Worm (Caenorhabditis elegans): ENCODE measurements around the gene flp-3.

The flp-3 gene

ce11 chrX:10076334-10076733 lies 16.4 kb downstream of the flp-3 start:
- TF ChIP-seq ztf-29 (GFP tag; IDR thresholded peaks at IDR 0.05) (no peak), klf-2 (GFP tag; conservative IDR thresholded peaks at IDR 0.05) (no peak), flt-1 (GFP tag; IDR thresholded peaks at IDR 0.05) (no peak), ztf-23 (GFP tag; IDR thresholded peaks at IDR 0.05) (no peak), med-1 (GFP tag; optimal IDR thresholded peaks at IDR 0.05; ENCODE audit: insufficient read depth) (no peak), T22C8.4 (GFP tag; IDR thresholded peaks at IDR 0.05) (no peak), tab-1 (GFP tag; IDR thresholded peaks at IDR 0.05) (no peak), cog-1 (tag; optimal IDR thresholded peaks at IDR 0.05) (no peak), ref-1 (GFP tag; conservative IDR thresholded peaks at IDR 0.05) (no peak)

ce11 chrX:10074988-10075387 lies 17.8 kb downstream of the flp-3 start, which contains the start of gene dao-4:
Gene dao-4, plus strand, starts transcription at chrX:10075288.
- TF ChIP-seq ztf-29 (GFP tag; IDR thresholded peaks at IDR 0.05) (no peak), T22C8.4 (GFP tag; IDR thresholded peaks at IDR 0.05) (no peak), flt-1 (GFP tag; IDR thresholded peaks at IDR 0.05) (no peak), ztf-23 (GFP tag; IDR thresholded peaks at IDR 0.05) (no peak), med-1 (GFP tag; optimal IDR thresholded peaks at IDR 0.05; ENCODE audit: insufficient read depth) (no peak), tab-1 (GFP tag; IDR thresholded peaks at IDR 0.05) (no peak), klf-2 (GFP tag; conservative IDR thresholded peaks at IDR 0.05) (no peak), ref-1 (GFP tag; conservative IDR thresholded peaks at IDR 0.05) (no peak), cog-1 (tag; optimal IDR thresholded peaks at IDR 0.05) (no peak)

ce11 chrX:10074233-10074632 lies 18.5 kb downstream of the flp-3 start, which contains the start of gene ZC373.5:
Gene ZC373.5, minus strand, starts transcription at chrX:10074391.
- no peak for TF ChIP-seq T22C8.4 (GFP tag; IDR thresholded peaks at IDR 0.05)
- no peak for TF ChIP-seq med-1 (GFP tag; optimal IDR thresholded peaks at IDR 0.05; ENCODE audit: insufficient read depth)
- TF ChIP-seq tab-1 (GFP tag; IDR thresholded peaks at IDR 0.05): no peak
- no peak for TF ChIP-seq cog-1 (tag; optimal IDR thresholded peaks at IDR 0.05)
- TF ChIP-seq ref-1 (GFP tag; conservative IDR thresholded peaks at IDR 0.05): no peak
- no peak for TF ChIP-seq ztf-23 (GFP tag; IDR thresholded peaks at IDR 0.05)
- no peak for TF ChIP-seq klf-2 (GFP tag; conservative IDR thresholded peaks at IDR 0.05)
- no peak for TF ChIP-seq flt-1 (GFP tag; IDR thresholded peaks at IDR 0.05)
- TF ChIP-seq ztf-29 (GFP tag; IDR thresholded peaks at IDR 0.05): no peak

- no peak for TF ChIP-seq ztf-29 (GFP tag; IDR thresholded peaks at IDR 0.05)
- no peak for TF ChIP-seq ref-1 (GFP tag; conservative IDR thresholded peaks at IDR 0.05)
- no peak for TF ChIP-seq cog-1 (tag; optimal IDR thresholded peaks at IDR 0.05)
- no peak for TF ChIP-seq ztf-23 (GFP tag; IDR thresholded peaks at IDR 0.05)
- no peak for TF ChIP-seq med-1 (GFP tag; optimal IDR thresholded peaks at IDR 0.05; ENCODE audit: insufficient read depth)
- TF ChIP-seq flt-1 (GFP tag; IDR thresholded peaks at IDR 0.05): no peak
- no peak for TF ChIP-seq klf-2 (GFP tag; conservative IDR thresholded peaks at IDR 0.05)
Observed at ce11 chrX:10069692-10070091, 23.1 kb downstream of the flp-3 start, which contains the start of gene mlck-1. Gene mlck-1, minus strand, starts transcription at chrX:10069792.

- TF ChIP-seq T22C8.4 (GFP tag; IDR thresholded peaks at IDR 0.05): no peak
- no peak for TF ChIP-seq flt-1 (GFP tag; IDR thresholded peaks at IDR 0.05)
- no peak for TF ChIP-seq ref-1 (GFP tag; conservative IDR thresholded peaks at IDR 0.05)
- no peak for TF ChIP-seq cog-1 (tag; optimal IDR thresholded peaks at IDR 0.05)
- TF ChIP-seq ztf-29 (GFP tag; IDR thresholded peaks at IDR 0.05): no peak
- TF ChIP-seq klf-2 (GFP tag; conservative IDR thresholded peaks at IDR 0.05): no peak
- no peak for TF ChIP-seq med-1 (GFP tag; optimal IDR thresholded peaks at IDR 0.05; ENCODE audit: insufficient read depth)
- no peak for TF ChIP-seq ztf-23 (GFP tag; IDR thresholded peaks at IDR 0.05)
- no peak for TF ChIP-seq tab-1 (GFP tag; IDR thresholded peaks at IDR 0.05)
Observed at ce11 chrX:10068468-10068867, 24.3 kb downstream of the flp-3 start.

ce11 chrX:10060475-10061011 lies 32.2 kb downstream of the flp-3 start, which contains the start of gene ZC373.3:
Gene ZC373.3, plus strand, starts transcription at chrX:10060525.
- TF ChIP-seq klf-2 (GFP tag; conservative IDR thresholded peaks at IDR 0.05) (no peak), tab-1 (GFP tag; IDR thresholded peaks at IDR 0.05) (no peak), flt-1 (GFP tag; IDR thresholded peaks at IDR 0.05) (no peak), T22C8.4 (GFP tag; IDR thresholded peaks at IDR 0.05) (no peak), ztf-29 (GFP tag; IDR thresholded peaks at IDR 0.05) (no peak), cog-1 (tag; optimal IDR thresholded peaks at IDR 0.05) (no peak), ztf-23 (GFP tag; IDR thresholded peaks at IDR 0.05) (no peak), ref-1 (GFP tag; conservative IDR thresholded peaks at IDR 0.05) (no peak), med-1 (GFP tag; optimal IDR thresholded peaks at IDR 0.05; ENCODE audit: insufficient read depth) (no peak)

ce11 chrX:10058332-10058731 lies 34.4 kb downstream of the flp-3 start, which contains the start of gene ZC373.2:
Gene ZC373.2, minus strand, starts transcription at chrX:10058432.
- TF ChIP-seq ref-1 (GFP tag; conservative IDR thresholded peaks at IDR 0.05): no peak
- TF ChIP-seq T22C8.4 (GFP tag; IDR thresholded peaks at IDR 0.05): no peak
- TF ChIP-seq cog-1 (tag; optimal IDR thresholded peaks at IDR 0.05): no peak
- TF ChIP-seq ztf-29 (GFP tag; IDR thresholded peaks at IDR 0.05): no peak
- TF ChIP-seq klf-2 (GFP tag; conservative IDR thresholded peaks at IDR 0.05): no peak
- TF ChIP-seq ztf-23 (GFP tag; IDR thresholded peaks at IDR 0.05): no peak
- TF ChIP-seq flt-1 (GFP tag; IDR thresholded peaks at IDR 0.05): no peak
- no peak for TF ChIP-seq med-1 (GFP tag; optimal IDR thresholded peaks at IDR 0.05; ENCODE audit: insufficient read depth)
- no peak for TF ChIP-seq tab-1 (GFP tag; IDR thresholded peaks at IDR 0.05)

- TF ChIP-seq flt-1 (GFP tag; IDR thresholded peaks at IDR 0.05) (no peak), ztf-23 (GFP tag; IDR thresholded peaks at IDR 0.05) (no peak), T22C8.4 (GFP tag; IDR thresholded peaks at IDR 0.05) (no peak), ref-1 (GFP tag; conservative IDR thresholded peaks at IDR 0.05) (no peak), ztf-29 (GFP tag; IDR thresholded peaks at IDR 0.05) (no peak), klf-2 (GFP tag; conservative IDR thresholded peaks at IDR 0.05) (no peak), cog-1 (tag; optimal IDR thresholded peaks at IDR 0.05) (no peak), tab-1 (GFP tag; IDR thresholded peaks at IDR 0.05) (no peak), med-1 (GFP tag; optimal IDR thresholded peaks at IDR 0.05; ENCODE audit: insufficient read depth) (no peak)
Observed at ce11 chrX:10054410-10054800, 38.4 kb downstream of the flp-3 start.

- TF ChIP-seq tab-1 (GFP tag; IDR thresholded peaks at IDR 0.05): no peak
- TF ChIP-seq ztf-29 (GFP tag; IDR thresholded peaks at IDR 0.05): no peak
- no peak for TF ChIP-seq klf-2 (GFP tag; conservative IDR thresholded peaks at IDR 0.05)
- TF ChIP-seq ref-1 (GFP tag; conservative IDR thresholded peaks at IDR 0.05): no peak
- TF ChIP-seq ztf-23 (GFP tag; IDR thresholded peaks at IDR 0.05): no peak
- TF ChIP-seq flt-1 (GFP tag; IDR thresholded peaks at IDR 0.05): no peak
- no peak for TF ChIP-seq T22C8.4 (GFP tag; IDR thresholded peaks at IDR 0.05)
- TF ChIP-seq cog-1 (tag; optimal IDR thresholded peaks at IDR 0.05): no peak
- TF ChIP-seq med-1 (GFP tag; optimal IDR thresholded peaks at IDR 0.05; ENCODE audit: insufficient read depth): no peak
Observed at ce11 chrX:10053742-10054409, 38.9 kb downstream of the flp-3 start, which contains the start of gene cbs-1. Gene cbs-1, plus strand, starts transcription at chrX:10054275.
